Worm (Caenorhabditis elegans) whole organism, L3 larva: ENCODE measurements around the gene perm-5.

Experiments
- ceh-16 ChIP-seq: sonication (generic microtip); optimal IDR thresholded peaks from 2 replicates; lab custom pipeline; 2017; ENCODE audit warnings: missing biosample characterization, missing genetic modification characterization
- eor-1 ChIP-seq, 2 experiments: fragments of 150-350 bp; optimal IDR thresholded peaks; 2 replicates each; lab custom pipeline; 2014 to 2018; ENCODE audit warnings: missing biosample characterization in 2 of 2, missing genetic modification characterization in 2 of 2
- fkh-10 ChIP-seq: sonication (generic microtip); optimal IDR thresholded peaks from 2 replicates; lab custom pipeline; 2017; ENCODE audit warnings: missing biosample characterization, missing genetic modification reagents, missing genetic modification characterization
- fos-1 ChIP-seq: fragments of 150-350 bp; optimal IDR thresholded peaks from 2 replicates; lab custom pipeline; 2014; ENCODE audit warnings: missing biosample characterization, missing genetic modification characterization
- lin-39 ChIP-seq: fragments of 150-350 bp; optimal IDR thresholded peaks from 2 replicates; lab custom pipeline; 2018; ENCODE audit warnings: missing biosample characterization, missing genetic modification reagents, missing genetic modification characterization
- nhr-12 ChIP-seq: fragments of 150-350 bp; optimal IDR thresholded peaks from 2 replicates; lab custom pipeline; 2014; ENCODE audit warnings: missing biosample characterization, missing genetic modification characterization
- nhr-43 ChIP-seq: sonication (generic microtip); optimal IDR thresholded peaks from 2 replicates; lab custom pipeline; 2016; ENCODE audit warnings: mild to moderate bottlenecking, missing genetic modification characterization, missing compliant biosample characterization; ENCODE audit not compliant: poor library complexity, severe bottlenecking

DNA sequence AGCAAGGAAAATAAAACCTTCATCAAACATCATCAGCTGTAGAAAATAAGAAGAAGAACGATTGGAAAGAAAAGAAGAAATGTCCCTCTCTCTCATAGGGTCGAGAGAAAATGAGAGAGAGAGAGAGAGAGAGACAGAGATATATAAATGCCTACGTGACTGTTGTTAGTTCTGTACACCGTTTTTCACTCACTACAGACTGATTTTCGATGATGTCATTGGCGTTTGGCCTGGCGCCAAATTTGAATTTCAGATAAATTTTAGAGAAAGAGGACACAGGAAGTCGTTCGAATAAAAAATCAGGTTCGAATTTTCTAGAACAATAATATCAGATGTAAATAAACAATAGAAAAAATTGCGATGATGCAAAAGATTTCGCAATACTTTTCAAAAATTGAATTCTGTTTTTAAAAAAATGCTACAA, 47.3 kb downstream of the perm-5 start:
- TF ChIP-seq eor-1 (tag; optimal IDR thresholded peaks at IDR 0.05; lab: Kevin White, UChicago) (no peak), nhr-12 (tag; lab: Kevin White, UChicago) (no peak), ceh-16 (tag; lab: Kevin White, UChicago) (no peak), nhr-43 (tag; lab: Kevin White, UChicago) (peak; percentile 87), lin-39 (no peak), fkh-10 (no peak), fos-1 (tag; lab: Kevin White, UChicago) (no peak)
